Worm (Caenorhabditis elegans) whole organism, L4/young adult: ENCODE data around the gene Y37E11B.2.

Source experiments
- W03F9.2 ChIP-seq: fragments of 150-350 bp; optimal IDR thresholded peaks from 2 replicates; lab custom pipeline; 2014; ENCODE audit warnings: missing biosample characterization, missing genetic modification characterization
- dao-5 ChIP-seq: sonication (generic microtip); optimal IDR thresholded peaks from 2 replicates; lab custom pipeline; 2016; ENCODE audit warnings: missing genotype, missing genetic modification characterization, moderate library complexity, missing compliant biosample characterization
- him-1 ChIP-seq: sonication (generic microtip); optimal IDR thresholded peaks from 2 replicates; lab custom pipeline; 2016; ENCODE audit warnings: missing genotype, missing genetic modification reagents, missing genetic modification characterization, missing compliant biosample characterization

ce11 chrIV:3626447-3626846, 48.2 kb downstream of the Y37E11B.2 start:
- TF ChIP-seq W03F9.2 (tag; lab: Kevin White, UChicago), result no peak
- TF ChIP-seq dao-5 (tag; lab: Kevin White, UChicago), result no peak
- no peak for TF ChIP-seq him-1 (tag; lab: Kevin White, UChicago)
